Worm (Caenorhabditis elegans) whole organism, late embryonic: Measurements from ENCODE around the gene F12A10.9.

ENCODE experiments used
- C08G9.2 ChIP-seq: sonication (generic microtip); optimal IDR thresholded peaks from 2 replicates; lab custom pipeline; 2016; ENCODE audit warnings: mild to moderate bottlenecking, missing genetic modification characterization, moderate library complexity, missing compliant biosample characterization
- ceh-30 ChIP-seq: fragments of 150-350 bp; optimal IDR thresholded peaks from 2 replicates; lab custom pipeline; 2014; ENCODE audit warnings: missing biosample characterization, missing genetic modification characterization
- nfya-1 ChIP-seq: sonication (generic microtip); optimal IDR thresholded peaks from 2 replicates; lab custom pipeline; 2017; ENCODE audit warnings: missing genetic modification characterization, mild to moderate bottlenecking, missing compliant biosample characterization, antibody characterized with exemption, moderate library complexity

DNA sequence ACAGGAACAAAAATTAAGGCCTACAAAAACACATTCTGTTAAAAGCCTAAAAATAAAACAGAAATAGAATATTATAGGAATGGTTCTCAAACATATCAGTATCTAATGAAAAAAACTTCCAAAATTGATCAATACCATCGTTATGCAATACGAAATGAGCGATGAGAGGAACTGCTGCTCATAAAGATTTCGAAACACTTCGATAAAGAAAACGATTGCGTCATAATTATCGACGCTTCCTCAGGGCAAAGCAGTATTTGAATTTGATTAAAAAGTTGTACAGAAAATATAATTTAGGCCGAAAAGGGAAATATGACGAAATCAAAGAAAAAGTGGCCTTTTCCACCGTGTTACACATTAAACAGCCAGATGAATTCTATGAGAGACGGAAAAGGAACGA is 19.6 kb downstream of the F12A10.9 start:
- no peak for TF ChIP-seq C08G9.2
- TF ChIP-seq ceh-30 (tag; lab: Kevin White, UChicago): no peak
- TF ChIP-seq nfya-1 (tag; lab: Kevin White, UChicago): no peak
